Worm (Caenorhabditis elegans) whole organism, L1 larva: ENCODE results near the gene hbl-1.

Source experiments
- alr-1 ChIP-seq: fragments of 200-800 bp; sonication (Bioruptor generic); optimal IDR thresholded peaks from 2 replicates; lab custom pipeline; 2018; ENCODE audit warnings: borderline replicate concordance, mild to moderate bottlenecking, missing genetic modification characterization, missing compliant biosample characterization
- pag-3 ChIP-seq: sonication (generic microtip); optimal IDR thresholded peaks from 2 replicates; lab custom pipeline; 2017; ENCODE audit warnings: missing genetic modification characterization, mild to moderate bottlenecking, missing compliant biosample characterization, antibody characterized with exemption, borderline replicate concordance; ENCODE audit not compliant: insufficient read depth

DNA sequence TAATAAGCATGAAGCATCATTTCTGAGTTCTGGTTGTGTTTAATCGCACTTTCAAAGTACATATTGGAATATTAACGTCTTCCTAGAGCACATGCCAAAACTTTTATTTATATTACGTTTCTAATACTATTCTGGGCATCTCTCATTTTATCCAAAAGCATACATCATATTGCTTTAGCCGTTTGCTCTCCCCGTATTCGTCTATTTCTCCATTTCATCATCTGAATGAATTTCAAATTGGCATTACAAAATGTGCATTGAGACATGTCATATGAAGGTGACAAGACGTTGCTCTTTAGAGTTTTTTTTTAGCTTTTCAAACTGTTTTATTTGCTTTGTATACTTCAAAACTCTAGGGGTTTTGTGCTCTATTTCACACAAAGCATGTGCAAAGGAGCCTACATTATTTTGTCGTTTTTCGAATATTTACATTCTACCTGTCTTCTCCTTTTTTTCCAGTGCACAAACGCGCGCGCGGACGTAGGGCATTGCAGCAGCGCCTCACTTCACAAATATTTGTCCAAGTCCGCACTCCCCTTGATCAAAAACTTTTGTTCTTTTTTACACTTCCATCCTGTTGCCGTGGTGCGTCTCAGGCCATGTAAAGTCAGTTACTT, 49.3 kb upstream of the hbl-1 start:
- TF ChIP-seq pag-3 (tag; lab: Kevin White, UChicago) (no peak), alr-1 (tag; lab: Kevin White, UChicago) (no peak)
